Worm (Caenorhabditis elegans) whole organism, young adult: ENCODE measurements around the gene T05A12.3.

Experiments
- B0336.3 ChIP-seq: fragments of 200-800 bp; sonication (Bioruptor generic); IDR thresholded peaks from 2 replicates; pipeline ENCODE4 v1.3.6; 2022; ENCODE audit warnings: missing genetic modification characterization, missing compliant biosample characterization
- C06A6.2 ChIP-seq: fragments of 200-800 bp; sonication (Bioruptor generic); conservative IDR thresholded peaks from 2 replicates; pipeline ENCODE4 v1.3.6; 2022; ENCODE audit warnings: missing genetic modification characterization, missing compliant biosample characterization
- C17E4.6 ChIP-seq: fragments of 200-800 bp; sonication (Bioruptor generic); IDR thresholded peaks from 2 replicates; pipeline ENCODE4 v1.3.6; 2022; ENCODE audit warnings: missing genetic modification reagents, missing genetic modification characterization, missing compliant biosample characterization
- D2030.7 ChIP-seq: fragments of 200-800 bp; sonication (Bioruptor generic); IDR thresholded peaks from 2 replicates; pipeline ENCODE4 v1.3.6; 2022; ENCODE audit warnings: missing genetic modification reagents, missing genetic modification characterization, missing compliant biosample characterization
- F22D6.2 ChIP-seq: sonication (generic microtip); optimal IDR thresholded peaks from 2 replicates; lab custom pipeline; 2016; ENCODE audit warnings: mild to moderate bottlenecking, missing genetic modification characterization, missing compliant biosample characterization
- F33H1.4 ChIP-seq: fragments of 200-800 bp; sonication (Bioruptor generic); IDR thresholded peaks from 2 replicates; pipeline ENCODE4 v1.3.6; 2022; ENCODE audit warnings: missing genetic modification reagents, missing genetic modification characterization, missing compliant biosample characterization
- F49E8.2 ChIP-seq: sonication (generic microtip); optimal IDR thresholded peaks from 3 replicates; lab custom pipeline; 2017; ENCODE audit warnings: missing genetic modification characterization, mild to moderate bottlenecking, missing compliant biosample characterization, antibody characterized with exemption, moderate library complexity; ENCODE audit not compliant: insufficient read depth
- K12H6.12 ChIP-seq: fragments of 200-800 bp; sonication (Bioruptor generic); optimal IDR thresholded peaks from 2 replicates; lab custom pipeline; 2018; ENCODE audit warnings: mild to moderate bottlenecking, missing genetic modification characterization, missing compliant biosample characterization
- Y53G8AR.9 ChIP-seq: fragments of 200-800 bp; sonication (Bioruptor generic); conservative IDR thresholded peaks from 2 replicates; pipeline ENCODE4 v1.3.6; 2022; ENCODE audit warnings: missing genetic modification reagents, missing genetic modification characterization, missing compliant biosample characterization
- Y67H2A.10 ChIP-seq: fragments of 200-800 bp; sonication (Bioruptor generic); conservative IDR thresholded peaks from 2 replicates; pipeline ENCODE4 v1.3.6; 2022; ENCODE audit warnings: missing genetic modification reagents, missing genetic modification characterization, missing compliant biosample characterization
- Y95B8A.8 ChIP-seq: fragments of 200-800 bp; sonication (Bioruptor generic); IDR thresholded peaks from 2 replicates; pipeline ENCODE4 v1.3.6; 2022; ENCODE audit warnings: missing genetic modification reagents, missing genetic modification characterization, missing compliant biosample characterization
- attf-6 ChIP-seq: fragments of 200-800 bp; sonication (Bioruptor generic); IDR thresholded peaks from 2 replicates; pipeline ENCODE4 v1.3.6; 2022; ENCODE audit warnings: missing genetic modification reagents, missing genetic modification characterization, missing compliant biosample characterization
- ceh-100 ChIP-seq: fragments of 200-800 bp; sonication (Bioruptor generic); IDR thresholded peaks from 2 replicates; pipeline ENCODE4 v1.3.6; 2022; ENCODE audit warnings: missing genetic modification reagents, missing genetic modification characterization, missing compliant biosample characterization
- chd-7 ChIP-seq: sonication (generic microtip); optimal IDR thresholded peaks from 2 replicates; lab custom pipeline; 2016; ENCODE audit warnings: mild to moderate bottlenecking, missing genetic modification characterization, moderate library complexity, missing compliant biosample characterization
- dox-1 ChIP-seq: fragments of 200-800 bp; sonication (Bioruptor generic); IDR thresholded peaks from 2 replicates; pipeline ENCODE4 v1.3.6; 2022; ENCODE audit warnings: missing genetic modification reagents, missing genetic modification characterization, missing compliant biosample characterization
- egrh-3 ChIP-seq: fragments of 200-800 bp; sonication (Bioruptor generic); IDR thresholded peaks from 2 replicates; pipeline ENCODE4 v1.3.6; 2022; ENCODE audit warnings: missing genetic modification reagents, missing genetic modification characterization, missing compliant biosample characterization
- ekl-4 ChIP-seq: fragments of 200-800 bp; sonication (Bioruptor generic); IDR thresholded peaks from 2 replicates; pipeline ENCODE4 v1.3.6; 2022; ENCODE audit warnings: missing genetic modification reagents, missing genetic modification characterization, missing compliant biosample characterization
- fkh-3 ChIP-seq: sonication (generic microtip); optimal IDR thresholded peaks from 2 replicates; lab custom pipeline; 2016; ENCODE audit warnings: mild to moderate bottlenecking, missing genetic modification characterization, missing compliant biosample characterization
- gei-17 ChIP-seq: fragments of 200-800 bp; sonication (Bioruptor generic); optimal IDR thresholded peaks from 2 replicates; lab custom pipeline; 2018; ENCODE audit warnings: mild to moderate bottlenecking, missing genetic modification characterization, missing compliant biosample characterization
- hlh-26 ChIP-seq: fragments of 200-800 bp; sonication (Bioruptor generic); conservative IDR thresholded peaks from 2 replicates; pipeline ENCODE4 v1.3.6; 2022; ENCODE audit warnings: missing genetic modification reagents, missing genetic modification characterization, missing compliant biosample characterization
- hmg-1.2 ChIP-seq: fragments of 200-800 bp; sonication (Bioruptor generic); IDR thresholded peaks from 2 replicates; pipeline ENCODE4 v1.3.6; 2022; ENCODE audit warnings: missing genetic modification reagents, missing genetic modification characterization, missing compliant biosample characterization
- hrde-1 ChIP-seq: sonication (generic microtip); optimal IDR thresholded peaks from 2 replicates; lab custom pipeline; 2016; ENCODE audit warnings: missing genetic modification characterization, mild to moderate bottlenecking, missing compliant biosample characterization, moderate library complexity, missing genotype, missing genetic modification reagents, borderline replicate concordance
- hsf-1 ChIP-seq: fragments of 200-800 bp; sonication (Bioruptor generic); IDR thresholded peaks from 2 replicates; pipeline ENCODE4 v1.3.6; 2022; ENCODE audit warnings: missing genetic modification reagents, missing genetic modification characterization, missing compliant biosample characterization
- lin-26 ChIP-seq: fragments of 200-800 bp; sonication (Bioruptor generic); IDR thresholded peaks from 2 replicates; pipeline ENCODE4 v1.3.6; 2022; ENCODE audit warnings: missing genetic modification reagents, missing genetic modification characterization, missing compliant biosample characterization
- lin-35 ChIP-seq, 3 experiments: fragments of 150-350 bp in 2 of 3; sonication (generic microtip) in 1 of 3; optimal IDR thresholded peaks; 2 replicates each; lab custom pipeline; 2014 to 2018; ENCODE audit warnings: missing biosample characterization in 3 of 3, missing genetic modification characterization in 3 of 3, missing genetic modification reagents in 3 of 3
- madf-6 ChIP-seq: fragments of 200-800 bp; sonication (Bioruptor generic); IDR thresholded peaks from 2 replicates; pipeline ENCODE4 v1.3.6; 2022; ENCODE audit warnings: missing genetic modification reagents, missing genetic modification characterization, missing compliant biosample characterization
- madf-8 ChIP-seq: fragments of 200-800 bp; sonication (Bioruptor generic); conservative IDR thresholded peaks from 2 replicates; pipeline ENCODE4 v1.3.6; 2022; ENCODE audit warnings: missing genetic modification reagents, missing genetic modification characterization, missing compliant biosample characterization
- mcd-1 ChIP-seq: fragments of 200-800 bp; sonication (Bioruptor generic); IDR thresholded peaks from 2 replicates; pipeline ENCODE4 v1.3.6; 2022; ENCODE audit warnings: missing genetic modification reagents, missing genetic modification characterization, missing compliant biosample characterization
- nfyb-1 ChIP-seq: fragments of 200-800 bp; sonication (Bioruptor generic); IDR thresholded peaks from 2 replicates; pipeline ENCODE4 v1.3.6; 2022; ENCODE audit warnings: missing genetic modification reagents, missing genetic modification characterization, missing compliant biosample characterization
- pbrm-1 ChIP-seq: fragments of 200-800 bp; sonication (Bioruptor generic); IDR thresholded peaks from 2 replicates; pipeline ENCODE4 v1.3.6; 2022; ENCODE audit warnings: missing genetic modification reagents, missing genetic modification characterization, missing compliant biosample characterization
- pha-4 ChIP-seq: fragments of 150-350 bp; sonication (generic microtip); optimal IDR thresholded peaks from 2 replicates; lab custom pipeline; 2014; ENCODE audit warnings: missing biosample characterization, missing genetic modification reagents, missing genetic modification characterization
- rcor-1 ChIP-seq: fragments of 200-800 bp; sonication (Bioruptor generic); IDR thresholded peaks from 2 replicates; pipeline ENCODE4 v1.3.6; 2022; ENCODE audit warnings: missing genetic modification reagents, missing genetic modification characterization, missing compliant biosample characterization
- repo-1 ChIP-seq: sonication (generic microtip); optimal IDR thresholded peaks from 2 replicates; lab custom pipeline; 2017; ENCODE audit warnings: mild to moderate bottlenecking, missing genetic modification characterization, missing compliant biosample characterization
- rpc-1 ChIP-seq, 2 experiments: fragments of 150-350 bp in 1 of 2; sonication (generic microtip) in 1 of 2; optimal IDR thresholded peaks; 2 replicates each; lab custom pipeline; 2014 to 2018; ENCODE audit warnings: missing biosample characterization in 1 of 2, missing genetic modification characterization in 1 of 2, missing genetic modification reagents in 1 of 2, missing genotype in 1 of 2
- snpc-1.1 ChIP-seq: sonication (generic microtip); optimal IDR thresholded peaks from 2 replicates; lab custom pipeline; 2017; ENCODE audit warnings: missing genetic modification characterization, mild to moderate bottlenecking, missing compliant biosample characterization, antibody characterized with exemption, moderate library complexity, missing genotype, missing genetic modification reagents; ENCODE audit not compliant: insufficient read depth
- snpc-3.4 ChIP-seq: sonication (generic microtip); optimal IDR thresholded peaks from 2 replicates; lab custom pipeline; 2017; ENCODE audit warnings: missing genetic modification characterization, mild to moderate bottlenecking, missing compliant biosample characterization, antibody characterized with exemption, moderate library complexity, missing genotype, missing genetic modification reagents
- snpc-4 ChIP-seq, 5 experiments: fragments of 150-350 bp in 1 of 5; sonication (generic microtip) in 4 of 5; optimal IDR thresholded peaks; 2 replicates each; lab custom pipeline; 2014 to 2018; ENCODE audit warnings: missing genetic modification characterization in 5 of 5, missing biosample characterization in 3 of 5, antibody characterized with exemption in 2 of 5, mild to moderate bottlenecking in 2 of 5, missing compliant biosample characterization in 2 of 5, missing genotype in 2 of 5, moderate library complexity in 2 of 5, missing genetic modification reagents in 1 of 5
- zim-3 ChIP-seq: sonication (generic microtip); optimal IDR thresholded peaks from 2 replicates; lab custom pipeline; 2017; ENCODE audit warnings: mild to moderate bottlenecking, missing genetic modification characterization, moderate library complexity, missing compliant biosample characterization
- ztf-18 ChIP-seq: sonication (generic microtip); optimal IDR thresholded peaks from 2 replicates; lab custom pipeline; 2016; ENCODE audit warnings: missing genotype, mild to moderate bottlenecking, missing genetic modification characterization, missing compliant biosample characterization

The T05A12.3 gene

DNA sequence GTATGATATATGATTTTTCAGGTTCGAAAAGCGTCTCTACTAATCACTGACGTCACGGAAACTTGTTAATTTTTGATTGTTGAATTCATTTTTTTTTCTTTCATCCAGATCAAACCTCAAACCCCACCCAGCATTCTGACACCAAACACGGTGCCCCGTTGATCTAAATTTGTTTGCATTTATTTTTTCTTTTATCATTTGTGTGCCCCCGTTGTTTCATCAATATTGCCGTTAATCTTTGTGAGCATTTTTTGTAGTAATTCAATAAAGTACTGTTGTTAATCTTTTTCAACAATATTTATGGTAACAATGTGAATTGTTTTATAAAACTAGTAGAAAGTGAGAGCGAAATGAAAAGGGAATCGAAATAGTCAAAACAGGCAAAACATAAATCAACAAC is 29.4 kb upstream of the T05A12.3 start (continued):
- peak; percentile 25 for TF ChIP-seq hrde-1

ce11 chrIV:6914161-6914585 is 26.7 kb upstream of the T05A12.3 start:
- peak; percentile 63 for TF ChIP-seq ekl-4 (GFP tag; lab: Robert Waterston, UW)
- peak; percentile 59; the same call in 1 of the 2 replicates for TF ChIP-seq ceh-100 (GFP tag; lab: Robert Waterston, UW)
- TF ChIP-seq snpc-3.4 (tag; lab: Kevin White, UChicago): peak; percentile 33
- 0 out of 2 replicates have a peak, but pooled peaks have one; percentile 15 for TF ChIP-seq madf-8 (GFP tag; lab: Robert Waterston, UW)
- peak; percentile 58 for TF ChIP-seq F33H1.4 (GFP tag; lab: Robert Waterston, UW)
- peak; percentile 89 for TF ChIP-seq hmg-1.2 (GFP tag; lab: Robert Waterston, UW)
- peak; percentile 86 for TF ChIP-seq snpc-4 (GFP tag; optimal IDR thresholded peaks at IDR 0.05; lab: Kevin White, UChicago)
- TF ChIP-seq snpc-4 (tag; optimal IDR thresholded peaks at IDR 0.05; lab: Kevin White, UChicago): peak in 3 of 4 experiments; percentile 91 to 94 (median 94)
- TF ChIP-seq Y95B8A.8 (GFP tag; lab: Robert Waterston, UW): 0 out of 2 replicates have a peak, but pooled peaks have one; percentile 28
- TF ChIP-seq snpc-1.1: peak; percentile 88
- TF ChIP-seq Y53G8AR.9 (GFP tag; lab: Robert Waterston, UW): peak; percentile 58; the same call in 1 of the 2 replicates
- TF ChIP-seq F49E8.2 (tag; lab: Kevin White, UChicago): peak; percentile 2
- peak; percentile 57 for TF ChIP-seq mcd-1
- 0 out of 2 replicates have a peak, but pooled peaks have one; percentile 28 for TF ChIP-seq egrh-3
- peak; percentile 40; the same call in 1 of the 2 replicates for TF ChIP-seq C17E4.6
- TF ChIP-seq D2030.7: peak; percentile 76
- TF ChIP-seq attf-6 (GFP tag; lab: Robert Waterston, UW): peak; percentile 77
- peak; percentile 80 for TF ChIP-seq pbrm-1
- TF ChIP-seq ztf-18: peak; percentile 20
- peak; percentile 64 for TF ChIP-seq dox-1
- TF ChIP-seq madf-6: peak; percentile 71
- TF ChIP-seq lin-26 (GFP tag; lab: Robert Waterston, UW): 0 out of 2 replicates have a peak, but pooled peaks have one; percentile 16
- TF ChIP-seq, all 124 proteins: peak for 21; not testable (repeated sequence) for 103

ce11 chrIV:6912851-6913588 is 25.6 kb upstream of the T05A12.3 start, which contains the start of gene T22D1.3:
Gene T22D1.3 (plus strand): TSS chrIV:6913538.
- TF ChIP-seq repo-1: peak; percentile 52
- TF ChIP-seq madf-8 (GFP tag; lab: Robert Waterston, UW): no peak
- no peak for TF ChIP-seq ceh-100 (GFP tag; lab: Robert Waterston, UW)
- TF ChIP-seq lin-35 (GFP tag; optimal IDR thresholded peaks at IDR 0.05; lab: Kevin White, UChicago): peak in 1 of 3 experiments; percentile 3
- TF ChIP-seq zim-3: peak; percentile 56
- TF ChIP-seq fkh-3 (tag; lab: Kevin White, UChicago): peak; percentile 37
- no peak for TF ChIP-seq rpc-1 (optimal IDR thresholded peaks at IDR 0.05; lab: Kevin White, UChicago)
- no peak for TF ChIP-seq rpc-1 (tag; optimal IDR thresholded peaks at IDR 0.05; lab: Kevin White, UChicago)
- no peak for TF ChIP-seq rcor-1 (GFP tag; lab: Robert Waterston, UW)
- TF ChIP-seq K12H6.12 (tag; lab: Kevin White, UChicago): no peak
- no peak for TF ChIP-seq gei-17 (GFP tag; lab: Kevin White, UChicago)
- TF ChIP-seq hlh-26: no peak
- no peak for TF ChIP-seq Y95B8A.8 (GFP tag; lab: Robert Waterston, UW)
- TF ChIP-seq pha-4 (tag; lab: Kevin White, UChicago): no peak
- 0 out of 2 replicates have a peak, but pooled peaks have one; percentile 61 for TF ChIP-seq Y53G8AR.9 (GFP tag; lab: Robert Waterston, UW)
- peak; percentile 12 for TF ChIP-seq hrde-1
- peak; percentile 34; the same call in 1 of the 2 replicates for TF ChIP-seq nfyb-1
- TF ChIP-seq chd-7 (tag; lab: Kevin White, UChicago): peak; percentile 26
- TF ChIP-seq hmg-1.2 (GFP tag; lab: Robert Waterston, UW): peak; percentile 18; the same call in 1 of the 2 replicates
- no peak for TF ChIP-seq F22D6.2 (tag; lab: Kevin White, UChicago)
- 0 out of 2 replicates have a peak, but pooled peaks have one; percentile 57 for TF ChIP-seq hsf-1 (GFP tag; lab: Robert Waterston, UW)
- TF ChIP-seq B0336.3: peak; percentile 46; the same call in 1 of the 2 replicates
- TF ChIP-seq C06A6.2 (GFP tag; lab: Robert Waterston, UW): no peak
- peak; percentile 71 for TF ChIP-seq ekl-4 (GFP tag; lab: Robert Waterston, UW)
- TF ChIP-seq Y67H2A.10 (GFP tag; lab: Robert Waterston, UW): no peak
- 0 out of 2 replicates have a peak, but pooled peaks have one; percentile 16 for TF ChIP-seq madf-6
- TF ChIP-seq snpc-3.4 (tag; lab: Kevin White, UChicago): peak; percentile 9
- TF ChIP-seq ztf-18: peak; percentile 16
- no peak for TF ChIP-seq egrh-3
